Fruit fly (Drosophila melanogaster): ENCODE results near the gene CG43074.

CG43074 gene

DNA sequence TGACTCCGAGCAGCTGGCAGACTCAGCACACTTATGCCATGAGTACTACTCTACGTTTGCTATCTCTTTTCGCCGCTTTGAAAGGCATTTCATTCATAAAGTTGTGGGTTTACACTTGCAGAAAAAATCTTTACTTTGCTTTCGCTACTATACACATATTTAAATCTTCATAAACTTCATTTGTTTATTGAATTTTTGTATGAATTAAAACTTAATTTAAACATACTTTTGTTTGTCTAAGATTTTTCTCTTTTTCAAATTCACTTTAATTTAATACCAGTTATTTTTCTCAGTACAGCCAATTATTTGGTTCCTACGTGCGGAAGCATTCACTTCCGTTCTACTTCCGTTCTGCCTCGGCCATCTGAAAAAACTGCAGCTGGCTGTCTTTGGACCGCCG is 46.0 kb downstream of the CG43074 start:
- TF ChIP-seq Sox14 (GFP tag; optimal IDR thresholded peaks at IDR 0.05) = peak; percentile 21
- peak; percentile 27 for TF ChIP-seq CG10669 (GFP tag; optimal IDR thresholded peaks at IDR 0.05)
- no peak for TF ChIP-seq CG6854 (GFP tag; optimal IDR thresholded peaks at IDR 0.05)
- peak; percentile 26 for TF ChIP-seq CG6792 (GFP tag; optimal IDR thresholded peaks at IDR 0.05)
- peak; percentile 82 for TF ChIP-seq Eip78C (GFP tag)
- no peak for TF ChIP-seq CG6808 (GFP tag; optimal IDR thresholded peaks at IDR 0.05)
- TF ChIP-seq ss (GFP tag; optimal IDR thresholded peaks at IDR 0.05) = no peak
- peak; percentile 1 for TF ChIP-seq net (GFP tag; optimal IDR thresholded peaks at IDR 0.05)
- TF ChIP-seq CG3919 (GFP tag; optimal IDR thresholded peaks at IDR 0.05) = peak; percentile 26
- peak; percentile 32 for TF ChIP-seq pdm3 (GFP tag; optimal IDR thresholded peaks at IDR 0.05)
- TF ChIP-seq svp (GFP tag) = peak; percentile 55
- no peak for TF ChIP-seq CG11294 (GFP tag; IDR thresholded peaks at IDR 0.05)
- peak; percentile 4 for TF ChIP-seq CG10631 (GFP tag; optimal IDR thresholded peaks at IDR 0.05)
- no peak for TF ChIP-seq fd59A (GFP tag; optimal IDR thresholded peaks at IDR 0.05)
- TF ChIP-seq Gug (GFP tag; IDR thresholded peaks at IDR 0.05) = 0 out of 2 replicates have a peak, but pooled peaks have one; percentile 12
- peak; percentile 11 for TF ChIP-seq OdsH (GFP tag; optimal IDR thresholded peaks at IDR 0.05)
- peak; percentile 39 for TF ChIP-seq esn (GFP tag; optimal IDR thresholded peaks at IDR 0.05)
- TF ChIP-seq topi (GFP tag; optimal IDR thresholded peaks at IDR 0.05) = peak; percentile 37
- peak; percentile 20; the same call in 1 of the 2 replicates for TF ChIP-seq CG15336 (GFP tag; IDR thresholded peaks at IDR 0.05)
- peak; percentile 42 for TF ChIP-seq CG3032 (tag; optimal IDR thresholded peaks at IDR 0.05)
- TF ChIP-seq CG32006 (GFP tag; optimal IDR thresholded peaks at IDR 0.05) = peak; percentile 9
- no peak for TF ChIP-seq dac (GFP tag; optimal IDR thresholded peaks at IDR 0.05)
- TF ChIP-seq Hr4 (GFP tag; optimal IDR thresholded peaks at IDR 0.05) = peak; percentile 12
- peak in 1 of 2 experiments; percentile 6 for TF ChIP-seq salr (GFP tag; optimal IDR thresholded peaks at IDR 0.05)
- no peak for TF ChIP-seq fkh (GFP tag; optimal IDR thresholded peaks at IDR 0.05)
- TF ChIP-seq Hr39 (GFP tag; optimal IDR thresholded peaks at IDR 0.05) = peak; percentile 24
- peak; percentile 36 for TF ChIP-seq achi (GFP tag; optimal IDR thresholded peaks at IDR 0.05)
- TF ChIP-seq dsx (GFP tag; optimal IDR thresholded peaks at IDR 0.05; ENCODE audit: poor library complexity, severe bottlenecking) = peak; percentile 9
- TF ChIP-seq Sox102F (GFP tag; optimal IDR thresholded peaks at IDR 0.05) = peak; percentile 25
- peak; percentile 38 for TF ChIP-seq Smox (GFP tag; optimal IDR thresholded peaks at IDR 0.05)
- TF ChIP-seq acj6 (GFP tag; optimal IDR thresholded peaks at IDR 0.05) = peak; percentile 33
- no peak for TF ChIP-seq Sox15 (GFP tag; optimal IDR thresholded peaks at IDR 0.05)
- TF ChIP-seq Eip75B (GFP tag; optimal IDR thresholded peaks at IDR 0.05) = peak; percentile 11
- peak; percentile 56 for TF ChIP-seq Met (GFP tag; optimal IDR thresholded peaks at IDR 0.05)
- peak; percentile 7 for TF ChIP-seq CG31627 (GFP tag; optimal IDR thresholded peaks at IDR 0.05)
- TF ChIP-seq lz (GFP tag; optimal IDR thresholded peaks at IDR 0.05) = peak; percentile 24
- TF ChIP-seq spab (GFP tag; optimal IDR thresholded peaks at IDR 0.05) = peak; percentile 17
- peak; percentile 47 for TF ChIP-seq Ets96B (tag; optimal IDR thresholded peaks at IDR 0.05)
- TF ChIP-seq CG34406 (GFP tag; optimal IDR thresholded peaks at IDR 0.05) = peak; percentile 50
- TF ChIP-seq CG9139 (GFP tag; optimal IDR thresholded peaks at IDR 0.05) = no peak
- TF ChIP-seq CG4318 (GFP tag; optimal IDR thresholded peaks at IDR 0.05) = no peak

DNA sequence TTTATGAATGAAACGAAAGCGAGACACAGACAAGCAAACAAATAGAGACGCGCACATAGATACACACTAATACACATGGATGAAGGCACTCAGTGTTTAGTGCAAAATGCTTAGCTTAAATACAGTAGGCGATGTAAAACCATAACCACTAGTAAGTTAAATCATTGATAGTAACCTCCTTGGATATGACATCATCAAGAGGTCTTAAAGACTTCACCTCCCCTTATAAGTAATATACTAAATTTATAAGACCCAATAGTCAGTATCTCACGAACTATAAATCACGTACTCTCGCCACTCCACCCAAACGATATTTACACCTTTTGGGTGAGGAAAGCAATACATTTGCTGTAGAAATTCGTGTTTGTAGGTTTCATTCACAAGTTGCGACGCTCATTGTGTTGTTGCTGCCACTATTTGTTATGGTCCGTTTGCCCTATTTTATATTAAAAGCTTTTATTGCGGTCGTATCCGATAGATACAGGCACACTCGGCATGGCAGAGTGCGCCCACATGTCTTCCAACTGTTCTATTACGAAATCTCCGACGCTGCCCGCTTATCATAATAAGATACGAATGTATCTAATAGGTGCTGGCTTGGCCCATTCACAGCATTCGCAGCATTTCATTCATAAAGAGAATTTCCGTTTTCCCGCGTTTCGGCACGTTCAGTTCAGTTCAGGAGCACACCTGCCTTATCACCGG is 46.6 kb downstream of the CG43074 start:
- TF ChIP-seq CG6792 (GFP tag; optimal IDR thresholded peaks at IDR 0.05) (no peak), Hr39 (GFP tag; optimal IDR thresholded peaks at IDR 0.05) (no peak), fkh (GFP tag; optimal IDR thresholded peaks at IDR 0.05) (peak; percentile 35), CG6808 (GFP tag; optimal IDR thresholded peaks at IDR 0.05) (no peak), CG34406 (GFP tag; optimal IDR thresholded peaks at IDR 0.05) (no peak)
